Worm (Caenorhabditis elegans) whole organism, young adult: ENCODE data around the gene gmap-2.

Experiments
- B0261.1 ChIP-seq: sonication (generic microtip); optimal IDR thresholded peaks from 2 replicates; lab custom pipeline; 2016; ENCODE audit warnings: mild to moderate bottlenecking, missing genetic modification characterization, moderate library complexity, missing compliant biosample characterization
- D2030.7 ChIP-seq: fragments of 200-800 bp; sonication (Bioruptor generic); IDR thresholded peaks from 2 replicates; pipeline ENCODE4 v1.3.6; 2022; ENCODE audit warnings: missing genetic modification reagents, missing genetic modification characterization, missing compliant biosample characterization
- Y53G8AR.9 ChIP-seq: fragments of 200-800 bp; sonication (Bioruptor generic); conservative IDR thresholded peaks from 2 replicates; pipeline ENCODE4 v1.3.6; 2022; ENCODE audit warnings: missing genetic modification reagents, missing genetic modification characterization, missing compliant biosample characterization
- Y79H2A.3 ChIP-seq: fragments of 200-800 bp; sonication (Bioruptor generic); conservative IDR thresholded peaks from 2 replicates; pipeline ENCODE4 v1.3.6; 2022; ENCODE audit warnings: missing genetic modification reagents, missing genetic modification characterization, missing compliant biosample characterization
- ama-1 ChIP-seq, 3 experiments: fragments of 150-350 bp in 1 of 3; sonication (generic microtip) in 2 of 3; optimal IDR thresholded peaks; 2 replicates each; lab custom pipeline; 2014 to 2018; ENCODE audit warnings: missing biosample characterization in 2 of 3, missing genetic modification characterization in 2 of 3, missing genetic modification reagents in 2 of 3
- attf-3 ChIP-seq: fragments of 200-800 bp; sonication (Bioruptor generic); conservative IDR thresholded peaks from 2 replicates; pipeline ENCODE4 v1.3.6; 2022; ENCODE audit warnings: missing genetic modification reagents, missing genetic modification characterization, missing compliant biosample characterization
- ceh-40 ChIP-seq: fragments of 200-800 bp; sonication (Bioruptor generic); IDR thresholded peaks from 2 replicates; pipeline ENCODE4 v1.3.6; 2022; ENCODE audit warnings: missing genetic modification characterization, missing compliant biosample characterization
- sdz-38 ChIP-seq: sonication (generic microtip); optimal IDR thresholded peaks from 2 replicates; lab custom pipeline; 2016; ENCODE audit warnings: missing genotype, missing genetic modification characterization, missing compliant biosample characterization
- tbp1 ChIP-seq: fragments of 200-800 bp; sonication (Bioruptor generic); optimal IDR thresholded peaks from 2 replicates; lab custom pipeline; 2018; ENCODE audit warnings: mild to moderate bottlenecking, missing genetic modification characterization, missing compliant biosample characterization
- unc-130 ChIP-seq: sonication (generic microtip); optimal IDR thresholded peaks from 2 replicates; lab custom pipeline; 2016; ENCODE audit warnings: missing genetic modification reagents, missing genetic modification characterization, missing compliant biosample characterization
- ztf-22 ChIP-seq: fragments of 200-800 bp; sonication (Bioruptor generic); optimal IDR thresholded peaks from 2 replicates; lab custom pipeline; 2018; ENCODE audit warnings: mild to moderate bottlenecking, missing genetic modification characterization, moderate library complexity, missing compliant biosample characterization

- TF ChIP-seq Y53G8AR.9 (GFP tag; lab: Robert Waterston, UW) (no peak), ama-1 (optimal IDR thresholded peaks at IDR 0.05; lab: Kevin White, UChicago) (no peak), ama-1 (GFP tag; optimal IDR thresholded peaks at IDR 0.05; lab: Kevin White, UChicago) (no peak), B0261.1 (no peak), ztf-22 (GFP tag; lab: Kevin White, UChicago) (no peak), ceh-40 (no peak), unc-130 (GFP tag; lab: Kevin White, UChicago) (no peak), tbp1 (GFP tag; lab: Kevin White, UChicago) (no peak), Y79H2A.3 (GFP tag; lab: Robert Waterston, UW) (no peak), attf-3 (GFP tag; lab: Robert Waterston, UW) (no peak), sdz-38 (no peak), D2030.7 (GFP tag; lab: Robert Waterston, UW) (no peak)
Observed at ce11 chrX:12943166-12943565, at the start of gene gmap-2.
